Worm (Caenorhabditis elegans): ENCODE data around the gene nhr-59.
"Not testable (repeated sequence)": the region's sequence is repeated elsewhere in the genome, so short reads cannot be mapped to it uniquely, and the experiment has no call there.

DNA sequence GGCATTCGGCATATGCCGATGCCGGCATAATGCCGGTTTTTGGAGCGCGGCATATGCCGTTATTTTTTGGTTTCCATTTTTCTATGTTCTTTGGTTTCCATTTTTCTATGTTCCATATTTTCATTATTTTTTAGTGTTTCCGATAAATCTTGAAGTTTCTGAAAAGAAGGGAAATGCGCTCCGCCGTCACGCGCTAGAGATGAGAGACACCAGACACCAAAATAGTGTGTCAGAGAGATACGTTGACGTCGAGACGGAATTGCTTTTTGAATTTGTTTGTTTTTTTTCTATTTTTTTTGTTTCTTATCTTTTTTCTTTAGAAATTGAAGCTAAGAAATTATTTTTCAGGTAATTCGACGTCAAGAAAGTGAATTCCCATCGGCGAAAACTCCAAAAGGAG, 22.9 kb downstream of the nhr-59 start, which contains the start of gene F41B5.1:
- TF ChIP-seq skn-1, snpc-4, rbr-2, lir-3, R02D3.7, lsy-2, nhr-76 (tag; optimal IDR thresholded peaks at IDR 0.05): not testable (repeated sequence)
